Worm (Caenorhabditis elegans) whole organism, mixed stage, embryonic: ENCODE measurements around the gene tbc-11.

Source experiments
- blmp-1 ChIP-seq: fragments of 150-350 bp; optimal IDR thresholded peaks from 2 replicates; lab custom pipeline; 2014; ENCODE audit warnings: missing biosample characterization, missing genetic modification characterization
- ces-1 ChIP-seq: fragments of 150-350 bp; optimal IDR thresholded peaks from 2 replicates; lab custom pipeline; 2014; ENCODE audit warnings: missing biosample characterization, missing genetic modification reagents, missing genetic modification characterization
- elt-1 ChIP-seq: sonication (generic microtip); optimal IDR thresholded peaks from 2 replicates; lab custom pipeline; 2017; ENCODE audit warnings: missing genetic modification characterization, mild to moderate bottlenecking, missing compliant biosample characterization, antibody characterized with exemption, moderate library complexity, borderline replicate concordance; ENCODE audit not compliant: insufficient read depth
- flh-1 ChIP-seq: fragments of 200-800 bp; sonication (Bioruptor generic); optimal IDR thresholded peaks from 2 replicates; lab custom pipeline; 2018; ENCODE audit warnings: mild to moderate bottlenecking, missing genetic modification characterization, moderate library complexity, missing compliant biosample characterization
- ham-2 ChIP-seq: fragments of 200-800 bp; sonication (Bioruptor generic); optimal IDR thresholded peaks from 2 replicates; lab custom pipeline; 2018; ENCODE audit warnings: mild to moderate bottlenecking, missing genetic modification characterization, missing compliant biosample characterization
- lin-13 ChIP-seq: fragments of 150-350 bp; optimal IDR thresholded peaks from 2 replicates; lab custom pipeline; 2014; ENCODE audit warnings: missing biosample characterization, missing genetic modification characterization
- lsy-2 ChIP-seq: fragments of 150-350 bp; optimal IDR thresholded peaks from 2 replicates; lab custom pipeline; 2014; ENCODE audit warnings: missing biosample characterization, missing genetic modification characterization
- nhr-237 ChIP-seq: fragments of 150-350 bp; optimal IDR thresholded peaks from 2 replicates; lab custom pipeline; 2014; ENCODE audit warnings: missing biosample characterization, missing genetic modification characterization
- nhr-28 ChIP-seq: fragments of 150-350 bp; optimal IDR thresholded peaks from 2 replicates; lab custom pipeline; 2014; ENCODE audit warnings: missing biosample characterization, missing genetic modification characterization
- nhr-76 ChIP-seq: sonication (generic microtip); optimal IDR thresholded peaks from 2 replicates; lab custom pipeline; 2017; ENCODE audit warnings: missing biosample characterization, missing genetic modification characterization
- pha-4 ChIP-seq: fragments of 150-350 bp; optimal IDR thresholded peaks from 2 replicates; lab custom pipeline; 2018; ENCODE audit warnings: missing biosample characterization, missing genetic modification reagents, missing genetic modification characterization
- unc-120 ChIP-seq: sonication (generic microtip); optimal IDR thresholded peaks from 2 replicates; lab custom pipeline; 2017; ENCODE audit warnings: missing genetic modification characterization, missing compliant biosample characterization; ENCODE audit not compliant: poor library complexity, severe bottlenecking
- unc-62 ChIP-seq: fragments of 150-350 bp; optimal IDR thresholded peaks from 2 replicates; lab custom pipeline; 2014; ENCODE audit warnings: missing biosample characterization, missing genetic modification reagents, missing genetic modification characterization

DNA sequence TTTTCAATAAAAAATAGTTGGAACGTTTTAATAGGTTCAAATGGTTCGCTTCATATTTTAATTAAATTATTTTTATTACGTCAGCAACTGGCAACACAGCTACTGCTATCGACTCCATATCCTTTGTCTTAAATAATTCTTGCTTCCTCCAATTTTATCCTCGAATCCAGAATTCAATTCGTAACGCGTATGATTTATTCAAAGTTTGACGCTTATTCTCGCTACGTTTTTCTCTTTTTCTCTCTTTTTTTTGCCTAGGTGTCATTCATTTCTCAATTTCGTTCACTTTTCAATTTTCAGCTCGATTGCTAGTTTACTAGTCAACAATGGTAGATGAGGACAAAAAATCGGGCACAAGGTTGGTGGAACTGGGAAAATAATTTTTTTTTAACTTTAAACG, 25.7 kb downstream of the tbc-11 start, which contains the start of gene arr-1:
- TF ChIP-seq pha-4 (tag; lab: Kevin White, UChicago) (no peak), lin-13 (tag; lab: Kevin White, UChicago) (no peak), unc-120 (no peak), unc-62 (GFP tag; lab: Kevin White, UChicago) (no peak), blmp-1 (tag; lab: Kevin White, UChicago) (no peak), nhr-28 (tag; lab: Kevin White, UChicago) (no peak), flh-1 (GFP tag; lab: Kevin White, UChicago) (no peak), nhr-237 (no peak), elt-1 (tag; lab: Kevin White, UChicago) (no peak), ham-2 (no peak), ces-1 (GFP tag; lab: Kevin White, UChicago) (no peak), nhr-76 (tag; lab: Kevin White, UChicago) (no peak), lsy-2 (tag; lab: Kevin White, UChicago) (no peak)
